Worm (Caenorhabditis elegans) whole organism, L4 larva: Measurements from ENCODE around the gene W04E12.4.

ENCODE experiments used
- F44E2.7 ChIP-seq: fragments of 200-800 bp; sonication (Bioruptor generic); IDR thresholded peaks from 2 replicates; pipeline ENCODE4 v2.1.2; 2022; ENCODE audit warnings: missing genetic modification characterization, missing compliant biosample characterization
- T26A8.4 ChIP-seq: fragments of 200-800 bp; sonication (Bioruptor generic); IDR thresholded peaks from 2 replicates; pipeline ENCODE4 v1.3.6; 2022; ENCODE audit warnings: missing genetic modification characterization, missing compliant biosample characterization
- ZK337.2 ChIP-seq: fragments of 200-800 bp; sonication (Bioruptor generic); IDR thresholded peaks from 2 replicates; pipeline ENCODE4 v1.3.6; 2022; ENCODE audit warnings: missing genetic modification reagents, missing genetic modification characterization, missing compliant biosample characterization
- ceh-28 ChIP-seq: fragments of 150-350 bp; optimal IDR thresholded peaks from 2 replicates; lab custom pipeline; 2014; ENCODE audit warnings: missing biosample characterization, missing genetic modification reagents, missing genetic modification characterization
- ceh-82 ChIP-seq: sonication (generic microtip); optimal IDR thresholded peaks from 2 replicates; lab custom pipeline; 2017; ENCODE audit warnings: missing biosample characterization, missing genetic modification characterization
- ctbp-1 ChIP-seq: fragments of 200-800 bp; sonication (Bioruptor generic); IDR thresholded peaks from 2 replicates; pipeline ENCODE4 v1.3.6; 2022; ENCODE audit warnings: missing genetic modification reagents, missing genetic modification characterization, missing compliant biosample characterization
- daf-12 ChIP-seq: fragments of 150-350 bp; optimal IDR thresholded peaks from 2 replicates; lab custom pipeline; 2014; ENCODE audit warnings: missing biosample characterization, missing genetic modification reagents, missing genetic modification characterization
- daf-16 ChIP-seq, 3 experiments: sonication (generic microtip); optimal IDR thresholded peaks; 2 replicates each; lab custom pipeline; 2016 to 2017; ENCODE audit warnings: missing genetic modification characterization in 3 of 3, missing genetic modification reagents in 3 of 3, mild to moderate bottlenecking in 2 of 3, missing compliant biosample characterization in 2 of 3, missing biosample characterization in 1 of 3, moderate library complexity in 1 of 3
- dve-1 ChIP-seq: sonication (generic microtip); optimal IDR thresholded peaks from 2 replicates; lab custom pipeline; 2017; ENCODE audit warnings: antibody characterized with exemption, mild to moderate bottlenecking, missing genetic modification characterization, missing compliant biosample characterization; ENCODE audit not compliant: insufficient read depth
- egl-27 ChIP-seq: sonication (generic microtip); optimal IDR thresholded peaks from 3 replicates; lab custom pipeline; 2017; ENCODE audit warnings: missing biosample characterization, missing genetic modification reagents, missing genetic modification characterization
- fos-1 ChIP-seq: fragments of 150-350 bp; optimal IDR thresholded peaks from 2 replicates; lab custom pipeline; 2014; ENCODE audit warnings: missing biosample characterization, missing genetic modification characterization
- gei-8 ChIP-seq: fragments of 200-800 bp; sonication (Bioruptor generic); optimal IDR thresholded peaks from 2 replicates; lab custom pipeline; 2018; ENCODE audit warnings: mild to moderate bottlenecking, missing genetic modification characterization, missing compliant biosample characterization
- hmg-1.1 ChIP-seq: fragments of 200-800 bp; sonication (Bioruptor generic); IDR thresholded peaks from 2 replicates; pipeline ENCODE4 v1.3.6; 2022; ENCODE audit warnings: missing genetic modification reagents, missing genetic modification characterization, missing compliant biosample characterization
- lim-7 ChIP-seq: fragments of 200-800 bp; sonication (Bioruptor generic); IDR thresholded peaks from 2 replicates; pipeline ENCODE4 v1.3.6; 2022; ENCODE audit warnings: missing genetic modification characterization, missing compliant biosample characterization
- lin-13 ChIP-seq: fragments of 150-350 bp; optimal IDR thresholded peaks from 2 replicates; lab custom pipeline; 2014; ENCODE audit warnings: missing biosample characterization, missing genetic modification reagents, missing genetic modification characterization
- lin-29 ChIP-seq: fragments of 200-800 bp; sonication (Bioruptor generic); IDR thresholded peaks from 2 replicates; pipeline ENCODE4 v1.3.6; 2022; ENCODE audit warnings: missing genetic modification reagents, missing genetic modification characterization, missing compliant biosample characterization
- lin-39 ChIP-seq: fragments of 150-350 bp; optimal IDR thresholded peaks from 2 replicates; lab custom pipeline; 2014; ENCODE audit warnings: missing biosample characterization, missing genetic modification reagents, missing genetic modification characterization
- madf-5 ChIP-seq, 2 experiments: fragments of 200-800 bp; sonication (Bioruptor generic); IDR thresholded peaks; 2 replicates each; pipeline ENCODE4 v1.3.6; 2022; ENCODE audit warnings: missing compliant biosample characterization in 2 of 2, missing genetic modification characterization in 2 of 2
- mxl-3 ChIP-seq: fragments of 200-800 bp; sonication (Bioruptor generic); optimal IDR thresholded peaks from 2 replicates; lab custom pipeline; 2018; ENCODE audit warnings: mild to moderate bottlenecking, missing genetic modification characterization, missing compliant biosample characterization
- nhr-102 ChIP-seq: sonication (generic microtip); optimal IDR thresholded peaks from 2 replicates; lab custom pipeline; 2016; ENCODE audit warnings: mild to moderate bottlenecking, missing genetic modification characterization, moderate library complexity, missing compliant biosample characterization
- nhr-28 ChIP-seq: fragments of 150-350 bp; optimal IDR thresholded peaks from 2 replicates; lab custom pipeline; 2014; ENCODE audit warnings: missing biosample characterization, missing genetic modification characterization
- nhr-42 ChIP-seq: fragments of 200-800 bp; sonication (Bioruptor generic); IDR thresholded peaks from 2 replicates; pipeline ENCODE4 v1.3.6; 2022; ENCODE audit warnings: missing genetic modification characterization, missing compliant biosample characterization
- nhr-48 ChIP-seq: sonication (generic microtip); optimal IDR thresholded peaks from 2 replicates; lab custom pipeline; 2016; ENCODE audit warnings: mild to moderate bottlenecking, missing genetic modification characterization, missing compliant biosample characterization
- nhr-76 ChIP-seq: fragments of 150-350 bp; optimal IDR thresholded peaks from 2 replicates; lab custom pipeline; 2014; ENCODE audit warnings: missing biosample characterization, missing genetic modification characterization
- php-3 ChIP-seq: fragments of 200-800 bp; sonication (Bioruptor generic); IDR thresholded peaks from 2 replicates; pipeline ENCODE4 v1.3.6; 2022; ENCODE audit warnings: missing genetic modification reagents, missing genetic modification characterization, missing compliant biosample characterization
- pqm-1 ChIP-seq: sonication (generic microtip); optimal IDR thresholded peaks from 2 replicates; lab custom pipeline; 2017; ENCODE audit warnings: missing biosample characterization, missing genetic modification characterization
- saeg-2 ChIP-seq: fragments of 200-800 bp; sonication (Bioruptor generic); IDR thresholded peaks from 2 replicates; pipeline ENCODE4 v1.3.6; 2022; ENCODE audit warnings: missing genetic modification reagents, missing genetic modification characterization, missing compliant biosample characterization
- set-16 ChIP-seq: fragments of 200-800 bp; sonication (Bioruptor generic); IDR thresholded peaks from 2 replicates; pipeline ENCODE4 v1.3.6; 2022; ENCODE audit warnings: missing genetic modification reagents, missing genetic modification characterization, missing compliant biosample characterization
- skn-1 ChIP-seq: fragments of 150-350 bp; optimal IDR thresholded peaks from 2 replicates; lab custom pipeline; 2014; ENCODE audit warnings: missing biosample characterization, missing genetic modification characterization
- spr-1 ChIP-seq: sonication (generic microtip); optimal IDR thresholded peaks from 2 replicates; lab custom pipeline; 2016; ENCODE audit warnings: mild to moderate bottlenecking, missing genetic modification characterization, missing compliant biosample characterization
- tag-97 ChIP-seq: fragments of 200-800 bp; sonication (Bioruptor generic); IDR thresholded peaks from 2 replicates; pipeline ENCODE4 v1.3.6; 2022; ENCODE audit warnings: missing genetic modification characterization, missing compliant biosample characterization
- unc-39 ChIP-seq: sonication (generic microtip); optimal IDR thresholded peaks from 2 replicates; lab custom pipeline; 2017; ENCODE audit warnings: missing biosample characterization, missing genetic modification characterization
- unc-62 ChIP-seq, 3 experiments: fragments of 150-350 bp in 1 of 3; sonication (generic microtip); optimal IDR thresholded peaks in 2 of 3; peaks in 1 of 3; 1 replicate in 1 of 3; 2 replicates in 2 of 3; lab custom pipeline; 2014 to 2017; ENCODE audit warnings: missing biosample characterization in 3 of 3, missing genetic modification characterization in 3 of 3, missing genetic modification reagents in 3 of 3, missing genotype in 1 of 3
- zfp-2 ChIP-seq: sonication (generic microtip); optimal IDR thresholded peaks from 2 replicates; lab custom pipeline; 2016; ENCODE audit warnings: mild to moderate bottlenecking, missing genetic modification characterization, missing compliant biosample characterization
- zfp-3 ChIP-seq: fragments of 200-800 bp; sonication (Bioruptor generic); conservative IDR thresholded peaks from 2 replicates; pipeline ENCODE4 v1.3.6; 2022; ENCODE audit warnings: missing genetic modification reagents, missing genetic modification characterization, missing compliant biosample characterization

Gene W04E12.4

ce11 chrV:19741651-19742050 is 1.8 kb upstream of the W04E12.4 start, which contains the start of gene W04E12.3:
W04E12.3 (plus strand) TSS chrV:19741951.
- TF ChIP-seq ceh-82 (tag; lab: Kevin White, UChicago) (no peak), ceh-28 (tag; lab: Kevin White, UChicago) (no peak), saeg-2 (GFP tag; lab: Robert Waterston, UW) (no peak), nhr-42 (GFP tag; lab: Robert Waterston, UW) (no peak), ZK337.2 (GFP tag; lab: Robert Waterston, UW) (no peak), daf-12 (no peak), unc-39 (tag; lab: Kevin White, UChicago) (no peak), skn-1 (tag; lab: Kevin White, UChicago) (no peak), T26A8.4 (GFP tag; lab: Robert Waterston, UW) (no peak), nhr-28 (tag; lab: Kevin White, UChicago) (no peak), pqm-1 (tag; lab: Kevin White, UChicago) (no peak), hmg-1.1 (GFP tag; lab: Robert Waterston, UW) (no peak), egl-27 (tag; lab: Kevin White, UChicago) (no peak), daf-16 (GFP tag; optimal IDR thresholded peaks at IDR 0.05; lab: Kevin White, UChicago) (no peak), daf-16 (tag; optimal IDR thresholded peaks at IDR 0.05; lab: Kevin White, UChicago) (no peak), lin-39 (tag; lab: Kevin White, UChicago) (no peak), lim-7 (GFP tag; lab: Robert Waterston, UW) (no peak), dve-1 (tag; lab: Kevin White, UChicago) (no peak), zfp-2 (no peak)

- TF ChIP-seq set-16 (GFP tag; lab: Robert Waterston, UW) (peak; percentile 55; the same call in 1 of the 2 replicates), php-3 (GFP tag; lab: Robert Waterston, UW) (0 out of 2 replicates have a peak, but pooled peaks have one; percentile 23), lin-29 (GFP tag; lab: Robert Waterston, UW) (no peak), lin-13 (no peak)
These were observed 389 bp downstream of the W04E12.4 start for ce11 chrV:19743794-19744193.

ce11 chrV:19744210-19744609 is 805 bp downstream of the W04E12.4 start:
- TF ChIP-seq ctbp-1 (GFP tag; lab: Robert Waterston, UW) (no peak), ceh-28 (tag; lab: Kevin White, UChicago) (peak; percentile 76)

ce11 chrV:19745852-19746251 is 2.4 kb downstream of the W04E12.4 start, which contains the start of gene W04E12.5:
W04E12.5 (plus strand) TSS chrV:19746152.
- TF ChIP-seq F44E2.7 (GFP tag; lab: Robert Waterston, UW): no peak
- no peak for TF ChIP-seq lin-39 (tag; lab: Kevin White, UChicago)
- no peak for TF ChIP-seq zfp-3 (GFP tag; lab: Robert Waterston, UW)
- TF ChIP-seq tag-97 (GFP tag; lab: Robert Waterston, UW): no peak
- no peak for TF ChIP-seq mxl-3 (GFP tag; lab: Kevin White, UChicago)
- TF ChIP-seq gei-8 (GFP tag; lab: Kevin White, UChicago): no peak
- no peak for TF ChIP-seq nhr-102 (tag; lab: Kevin White, UChicago)
- no peak for TF ChIP-seq unc-62 (GFP tag; optimal IDR thresholded peaks at IDR 0.05 in 1 of 2; lab: Kevin White, UChicago)
- no peak for TF ChIP-seq unc-62 (tag; optimal IDR thresholded peaks at IDR 0.05; lab: Kevin White, UChicago)
- TF ChIP-seq madf-5 (GFP tag; IDR thresholded peaks at IDR 0.05; lab: Robert Waterston, UW): no peak
- no peak for TF ChIP-seq fos-1 (tag; lab: Kevin White, UChicago)

- TF ChIP-seq spr-1 (tag; lab: Kevin White, UChicago) (no peak), nhr-48 (tag; lab: Kevin White, UChicago) (no peak), php-3 (GFP tag; lab: Robert Waterston, UW) (0 out of 2 replicates have a peak, but pooled peaks have one; percentile 33), nhr-76 (tag; lab: Kevin White, UChicago) (no peak), mxl-3 (GFP tag; lab: Kevin White, UChicago) (no peak)
These were observed 3.7 kb downstream of the W04E12.4 start for ce11 chrV:19747144-19747543.
